Fruit fly (Drosophila melanogaster): ENCODE measurements around the gene Spindly.
A peak's percentile ranks its signal among the peaks of the same experiment; 100 is the strongest.

Spindly gene

dm6 chr2L:3495465-3495864 is 34.7 kb downstream of the Spindly start:
- TF ChIP-seq Ets65A (GFP tag) (peak; percentile 63), CG2712 (tag; optimal IDR thresholded peaks at IDR 0.05) (no peak), toy (GFP tag; IDR thresholded peaks at IDR 0.05) (no peak), en (GFP tag; optimal IDR thresholded peaks at IDR 0.05) (no peak), CG8478 (optimal IDR thresholded peaks at IDR 0.05) (peak; percentile 62), so (GFP tag; IDR thresholded peaks at IDR 0.05) (no peak), CG4707 (GFP tag; optimal IDR thresholded peaks at IDR 0.05) (no peak), gsb-n (tag; optimal IDR thresholded peaks at IDR 0.05) (no peak)

dm6 chr2L:3493475-3493874 is 36.6 kb downstream of the Spindly start:
- TF ChIP-seq Ets65A (GFP tag) (peak; percentile 62), BEAF-32 (GFP tag; optimal IDR thresholded peaks at IDR 0.05) (no peak)

dm6 chr2L:3490971-3491370 is 39.1 kb downstream of the Spindly start, which contains the start of gene CG15414:
Gene CG15414 (minus strand): TSS chr2L:3491071.
- TF ChIP-seq CTCF (GFP tag; optimal IDR thresholded peaks at IDR 0.05), result peak; percentile 19
- no peak for TF ChIP-seq CG14710 (tag; optimal IDR thresholded peaks at IDR 0.05)
- TF ChIP-seq wor (GFP tag; IDR thresholded peaks at IDR 0.05), result no peak

- TF ChIP-seq pan (optimal IDR thresholded peaks at IDR 0.05), result no peak
- TF ChIP-seq pan (GFP tag; optimal IDR thresholded peaks at IDR 0.05 in 1 of 2, IDR thresholded peaks at IDR 0.05 in 1 of 2), result no peak
- TF ChIP-seq Drgx (GFP tag; IDR thresholded peaks at IDR 0.05), result peak; percentile 32; the same call in 1 of the 2 replicates
Observed at dm6 chr2L:3485506-3485905, 44.6 kb downstream of the Spindly start.

- no peak for TF ChIP-seq Abd-B (GFP tag; optimal IDR thresholded peaks at IDR 0.05)
- TF ChIP-seq dmrt11E (tag; optimal IDR thresholded peaks at IDR 0.05), result no peak
- no peak for TF ChIP-seq slou (GFP tag; optimal IDR thresholded peaks at IDR 0.05)
- no peak for TF ChIP-seq ac (GFP tag; optimal IDR thresholded peaks at IDR 0.05)
- TF ChIP-seq CG14014 (GFP tag; IDR thresholded peaks at IDR 0.05), result no peak
- no peak for TF ChIP-seq twi (tag; optimal IDR thresholded peaks at IDR 0.05)
- TF ChIP-seq Hsf (GFP tag; optimal IDR thresholded peaks at IDR 0.05), result no peak
- no peak for TF ChIP-seq maf-S (GFP tag; optimal IDR thresholded peaks at IDR 0.05)
- TF ChIP-seq Bteb2 (GFP tag; optimal IDR thresholded peaks at IDR 0.05), result no peak
- TF ChIP-seq CG2120 (GFP tag; optimal IDR thresholded peaks at IDR 0.05), result no peak
- no peak for TF ChIP-seq sens-2 (GFP tag; IDR thresholded peaks at IDR 0.05)
- TF ChIP-seq Gsc (GFP tag; IDR thresholded peaks at IDR 0.05), result no peak
Observed at dm6 chr2L:3484759-3485158, 45.4 kb downstream of the Spindly start.

dm6 chr2L:3483672-3484071 is 46.4 kb downstream of the Spindly start:
- no peak for TF ChIP-seq CG7357 (GFP tag; IDR thresholded peaks at IDR 0.05)
- TF ChIP-seq knrl (GFP tag; IDR thresholded peaks at IDR 0.05; ENCODE audit: partially characterized antibody), result peak; percentile 22; the same call in 1 of the 3 replicates
- TF ChIP-seq al (GFP tag; IDR thresholded peaks at IDR 0.05), result no peak
- no peak for TF ChIP-seq CG15601 (tag; optimal IDR thresholded peaks at IDR 0.05)
- TF ChIP-seq D19B (GFP tag; optimal IDR thresholded peaks at IDR 0.05), result no peak
- no peak for TF ChIP-seq mirr (GFP tag; optimal IDR thresholded peaks at IDR 0.05)
- TF ChIP-seq CG14441 (GFP tag; IDR thresholded peaks at IDR 0.05), result no peak
- TF ChIP-seq Drgx (GFP tag; IDR thresholded peaks at IDR 0.05), result peak; percentile 46
- no peak for TF ChIP-seq CG2889 (GFP tag; IDR thresholded peaks at IDR 0.05)
- no peak for TF ChIP-seq dati (GFP tag; IDR thresholded peaks at IDR 0.05)
- no peak for TF ChIP-seq CG2199 (GFP tag; IDR thresholded peaks at IDR 0.05)
- peak; percentile 30 for TF ChIP-seq Ets65A (GFP tag)
- TF ChIP-seq abd-A (tag; optimal IDR thresholded peaks at IDR 0.05), result no peak
- no peak for TF ChIP-seq Max (GFP tag; optimal IDR thresholded peaks at IDR 0.05)
- TF ChIP-seq CG4328 (GFP tag; optimal IDR thresholded peaks at IDR 0.05), result no peak
- no peak for TF ChIP-seq CG9817 (tag; optimal IDR thresholded peaks at IDR 0.05)
- TF ChIP-seq Dbx (GFP tag; IDR thresholded peaks at IDR 0.05), result no peak
- TF ChIP-seq CG8765 (GFP tag; IDR thresholded peaks at IDR 0.05), result no peak
- no peak for TF ChIP-seq eve (GFP tag; optimal IDR thresholded peaks at IDR 0.05)
- TF ChIP-seq Ets97D (GFP tag; optimal IDR thresholded peaks at IDR 0.05), result no peak
- no peak for TF ChIP-seq CG7556 (GFP tag; optimal IDR thresholded peaks at IDR 0.05)
- TF ChIP-seq Nf-YA (GFP tag; IDR thresholded peaks at IDR 0.05), result no peak

Data from whole organism, embryonic.